Worm (Caenorhabditis elegans): ENCODE results near the gene clec-54.

clec-54 gene

ce11 chrV:14510746-14511145, 34.0 kb downstream of the clec-54 start, which contains the start of gene R02D5.9 (continued):
- TF ChIP-seq spr-1 (tag; optimal IDR thresholded peaks at IDR 0.05) (no peak), lin-39 (tag; optimal IDR thresholded peaks at IDR 0.05) (no peak), F37D6.2 (tag; optimal IDR thresholded peaks at IDR 0.05) (no peak), pqm-1 (tag; optimal IDR thresholded peaks at IDR 0.05) (no peak), lin-38 (GFP tag; IDR thresholded peaks at IDR 0.05) (no peak), nhr-102 (tag; optimal IDR thresholded peaks at IDR 0.05) (no peak)

ce11 chrV:14518010-14518409, 41.3 kb downstream of the clec-54 start, which contains the start of gene R02D5.6:
Gene R02D5.6 (minus strand): TSS chrV:14518110.
- no peak for TF ChIP-seq dmd-9 (GFP tag; IDR thresholded peaks at IDR 0.05)
- no peak for TF ChIP-seq mxl-3 (GFP tag; optimal IDR thresholded peaks at IDR 0.05)
- no peak for TF ChIP-seq mep-1 (tag; optimal IDR thresholded peaks at IDR 0.05)
- TF ChIP-seq ceh-32 (tag; optimal IDR thresholded peaks at IDR 0.05; ENCODE audit: poor library complexity): no peak
- no peak for TF ChIP-seq daf-16 (GFP tag; optimal IDR thresholded peaks at IDR 0.05)
- TF ChIP-seq daf-16 (tag; optimal IDR thresholded peaks at IDR 0.05): no peak
- TF ChIP-seq egl-43 (GFP tag; IDR thresholded peaks at IDR 0.05): no peak
- TF ChIP-seq ces-1 (GFP tag; optimal IDR thresholded peaks at IDR 0.05): no peak
- no peak for TF ChIP-seq madf-9 (GFP tag; conservative IDR thresholded peaks at IDR 0.05)
- TF ChIP-seq zip-2 (tag; optimal IDR thresholded peaks at IDR 0.05): no peak
- TF ChIP-seq nhr-11 (tag; optimal IDR thresholded peaks at IDR 0.05): no peak
- TF ChIP-seq pqm-1 (tag; optimal IDR thresholded peaks at IDR 0.05): no peak
- TF ChIP-seq lin-13 (GFP tag; optimal IDR thresholded peaks at IDR 0.05): no peak

- TF ChIP-seq egl-43 (GFP tag; IDR thresholded peaks at IDR 0.05): no peak
- TF ChIP-seq mes-2 (tag; optimal IDR thresholded peaks at IDR 0.05; ENCODE audit: poor library complexity, severe bottlenecking): no peak
- no peak for TF ChIP-seq daf-8 (GFP tag; IDR thresholded peaks at IDR 0.05)
- no peak for TF ChIP-seq zag-1 (tag; optimal IDR thresholded peaks at IDR 0.05)
- TF ChIP-seq daf-12 (tag; optimal IDR thresholded peaks at IDR 0.05): no peak
- no peak for TF ChIP-seq nhr-25 (tag; optimal IDR thresholded peaks at IDR 0.05; ENCODE audit: borderline replicate concordance, insufficient read depth)
- TF ChIP-seq lin-13 (GFP tag; optimal IDR thresholded peaks at IDR 0.05): no peak
- no peak for TF ChIP-seq ZK337.2 (GFP tag; IDR thresholded peaks at IDR 0.05)
- TF ChIP-seq php-3 (GFP tag; IDR thresholded peaks at IDR 0.05): no peak
- no peak for TF ChIP-seq mdt-29 (GFP tag; IDR thresholded peaks at IDR 0.05)
- TF ChIP-seq mxl-3 (GFP tag; optimal IDR thresholded peaks at IDR 0.05): no peak
- TF ChIP-seq dmd-6 (GFP tag; IDR thresholded peaks at IDR 0.05): no peak
- TF ChIP-seq F26F4.8 (GFP tag; conservative IDR thresholded peaks at IDR 0.05): no peak
- TF ChIP-seq snpc-4 (tag; optimal IDR thresholded peaks at IDR 0.05): no peak
- no peak for TF ChIP-seq lin-38 (GFP tag; IDR thresholded peaks at IDR 0.05)
- no peak for TF ChIP-seq ctbp-1 (GFP tag; IDR thresholded peaks at IDR 0.05)
- TF ChIP-seq zip-11 (GFP tag; IDR thresholded peaks at IDR 0.05): no peak
- no peak for TF ChIP-seq ceh-62 (tag; optimal IDR thresholded peaks at IDR 0.05)
- no peak for TF ChIP-seq dpl-1 (GFP tag; optimal IDR thresholded peaks at IDR 0.05)
- no peak for TF ChIP-seq F44E2.7 (GFP tag; IDR thresholded peaks at IDR 0.05)
These were observed 42.6 kb downstream of the clec-54 start, which contains the start of gene R02D5.8 for ce11 chrV:14519268-14519667. Gene R02D5.8 (minus strand): TSS chrV:14519368.

ce11 chrV:14521000-14521399, 44.3 kb downstream of the clec-54 start, which contains the start of gene C53A5.17:
Gene C53A5.17 (minus strand): TSS chrV:14521100.
- TF ChIP-seq unc-62 (GFP tag; optimal IDR thresholded peaks at IDR 0.05 in 1 of 2) (peak in 1 of 2 experiments; percentile 32), unc-62 (tag; optimal IDR thresholded peaks at IDR 0.05) (no peak), ceh-32 (tag; optimal IDR thresholded peaks at IDR 0.05; ENCODE audit: poor library complexity) (no peak)

All from whole organism, L4 larva.